Worm (Caenorhabditis elegans): ENCODE data around the gene F18E3.12.

F18E3.12 gene

ce11 chrV:7409599-7409998 lies 5.2 kb upstream of the F18E3.12 start, which contains the start of gene R13D7.2:
R13D7.2 (plus strand) TSS chrV:7409899.
- TF ChIP-seq unc-39 (tag; optimal IDR thresholded peaks at IDR 0.05) = no peak
- no peak for TF ChIP-seq elt-1 (tag; optimal IDR thresholded peaks at IDR 0.05)
- no peak for TF ChIP-seq ceh-16 (tag; optimal IDR thresholded peaks at IDR 0.05)
- TF ChIP-seq elt-3 (tag; optimal IDR thresholded peaks at IDR 0.05) = no peak
- TF ChIP-seq pha-4 (tag; optimal IDR thresholded peaks at IDR 0.05) = no peak
- no peak for TF ChIP-seq nhr-11 (tag; optimal IDR thresholded peaks at IDR 0.05)
- TF ChIP-seq nfya-1 (tag; optimal IDR thresholded peaks at IDR 0.05; ENCODE audit: insufficient read depth) = no peak
- TF ChIP-seq R02D3.7 (tag; optimal IDR thresholded peaks at IDR 0.05) = no peak
- TF ChIP-seq fos-1 (tag; optimal IDR thresholded peaks at IDR 0.05) = no peak
- no peak for TF ChIP-seq nhr-67 (tag; optimal IDR thresholded peaks at IDR 0.05)
- TF ChIP-seq nhr-43 (tag; optimal IDR thresholded peaks at IDR 0.05; ENCODE audit: poor library complexity, severe bottlenecking) = no peak
- no peak for TF ChIP-seq unc-62 (GFP tag; optimal IDR thresholded peaks at IDR 0.05)
- TF ChIP-seq elt-2 (tag; optimal IDR thresholded peaks at IDR 0.05) = no peak
- TF ChIP-seq egl-27 (tag; optimal IDR thresholded peaks at IDR 0.05) = no peak
- no peak for TF ChIP-seq lin-15B (tag; optimal IDR thresholded peaks at IDR 0.05)
- TF ChIP-seq sea-2 (GFP tag; optimal IDR thresholded peaks at IDR 0.05) = no peak
- TF ChIP-seq nhr-12 (tag; optimal IDR thresholded peaks at IDR 0.05) = no peak
- TF ChIP-seq tbx-2 (tag; optimal IDR thresholded peaks at IDR 0.05) = no peak
- TF ChIP-seq ZK546.5 (tag; optimal IDR thresholded peaks at IDR 0.05) = no peak
- no peak for TF ChIP-seq nhr-28 (tag; optimal IDR thresholded peaks at IDR 0.05)

ce11 chrV:7411695-7412094 lies 3.1 kb upstream of the F18E3.12 start, which contains the start of gene str-41:
str-41 (plus strand) TSS chrV:7411995.
- TF ChIP-seq pqm-1 (tag; optimal IDR thresholded peaks at IDR 0.05) (no peak), nhr-43 (tag; optimal IDR thresholded peaks at IDR 0.05; ENCODE audit: poor library complexity, severe bottlenecking) (no peak), daf-12 (tag; optimal IDR thresholded peaks at IDR 0.05) (no peak), ztf-11 (tag; optimal IDR thresholded peaks at IDR 0.05) (no peak), ama-1 (optimal IDR thresholded peaks at IDR 0.05) (no peak), mdl-1 (tag; optimal IDR thresholded peaks at IDR 0.05) (no peak), ceh-9 (tag; optimal IDR thresholded peaks at IDR 0.05) (no peak), unc-62 (GFP tag; optimal IDR thresholded peaks at IDR 0.05) (no peak), nhr-67 (tag; optimal IDR thresholded peaks at IDR 0.05) (no peak), tbx-2 (tag; optimal IDR thresholded peaks at IDR 0.05) (no peak)

ce11 chrV:7413107-7413774 lies 1.5 kb upstream of the F18E3.12 start, which contains the start of gene F18E3.11:
F18E3.11 (plus strand) TSS chrV:7413482.
- TF ChIP-seq nhr-23 (tag; optimal IDR thresholded peaks at IDR 0.05) (peak; percentile 71), nhr-43 (tag; optimal IDR thresholded peaks at IDR 0.05; ENCODE audit: poor library complexity, severe bottlenecking) (peak; percentile 84), elt-3 (tag; optimal IDR thresholded peaks at IDR 0.05) (peak in 1 of 3 experiments; percentile 23), jun-1 (tag; optimal IDR thresholded peaks at IDR 0.05) (no peak), nhr-28 (tag; optimal IDR thresholded peaks at IDR 0.05) (no peak), ama-1 (optimal IDR thresholded peaks at IDR 0.05) (peak; percentile 84), eor-1 (tag; optimal IDR thresholded peaks at IDR 0.05) (no peak), skn-1 (tag; optimal IDR thresholded peaks at IDR 0.05) (peak; percentile 71), hmg-11 (tag; optimal IDR thresholded peaks at IDR 0.05) (no peak), nhr-25 (tag; optimal IDR thresholded peaks at IDR 0.05) (peak; percentile 71)

- TF ChIP-seq unc-39 (tag; optimal IDR thresholded peaks at IDR 0.05) (no peak), elt-3 (tag; optimal IDR thresholded peaks at IDR 0.05) (peak; percentile 33 to 44 (median 38)), nhr-23 (tag; optimal IDR thresholded peaks at IDR 0.05) (peak; percentile 85), lsy-12 (tag; optimal IDR thresholded peaks at IDR 0.05) (peak; percentile 7), daf-12 (tag; optimal IDR thresholded peaks at IDR 0.05) (no peak), fos-1 (tag; optimal IDR thresholded peaks at IDR 0.05) (no peak), tbx-2 (tag; optimal IDR thresholded peaks at IDR 0.05) (peak; percentile 34), ceh-9 (tag; optimal IDR thresholded peaks at IDR 0.05) (no peak), R02D3.7 (tag; optimal IDR thresholded peaks at IDR 0.05) (no peak), pha-4 (tag; optimal IDR thresholded peaks at IDR 0.05) (no peak), ama-1 (optimal IDR thresholded peaks at IDR 0.05) (peak; percentile 93), elt-1 (tag; optimal IDR thresholded peaks at IDR 0.05) (no peak), nhr-43 (tag; optimal IDR thresholded peaks at IDR 0.05; ENCODE audit: poor library complexity, severe bottlenecking) (peak; percentile 93), jun-1 (tag; optimal IDR thresholded peaks at IDR 0.05) (peak; percentile 37), egl-27 (tag; optimal IDR thresholded peaks at IDR 0.05) (peak; percentile 22), egl-5 (tag; optimal IDR thresholded peaks at IDR 0.05) (no peak), nfya-1 (tag; optimal IDR thresholded peaks at IDR 0.05; ENCODE audit: insufficient read depth) (no peak), hmg-11 (tag; optimal IDR thresholded peaks at IDR 0.05) (no peak), ztf-4 (tag; optimal IDR thresholded peaks at IDR 0.05) (no peak), mml-1 (tag; optimal IDR thresholded peaks at IDR 0.05) (no peak), nhr-25 (tag; optimal IDR thresholded peaks at IDR 0.05) (peak; percentile 92)
Measured at ce11 chrV:7415780-7416428, 1.1 kb downstream of the F18E3.12 start, which contains the start of gene F18E3.13. F18E3.13 (plus strand) TSS chrV:7416164.
